Worm (Caenorhabditis elegans): ENCODE data around the gene din-1.

The din-1 gene

DNA sequence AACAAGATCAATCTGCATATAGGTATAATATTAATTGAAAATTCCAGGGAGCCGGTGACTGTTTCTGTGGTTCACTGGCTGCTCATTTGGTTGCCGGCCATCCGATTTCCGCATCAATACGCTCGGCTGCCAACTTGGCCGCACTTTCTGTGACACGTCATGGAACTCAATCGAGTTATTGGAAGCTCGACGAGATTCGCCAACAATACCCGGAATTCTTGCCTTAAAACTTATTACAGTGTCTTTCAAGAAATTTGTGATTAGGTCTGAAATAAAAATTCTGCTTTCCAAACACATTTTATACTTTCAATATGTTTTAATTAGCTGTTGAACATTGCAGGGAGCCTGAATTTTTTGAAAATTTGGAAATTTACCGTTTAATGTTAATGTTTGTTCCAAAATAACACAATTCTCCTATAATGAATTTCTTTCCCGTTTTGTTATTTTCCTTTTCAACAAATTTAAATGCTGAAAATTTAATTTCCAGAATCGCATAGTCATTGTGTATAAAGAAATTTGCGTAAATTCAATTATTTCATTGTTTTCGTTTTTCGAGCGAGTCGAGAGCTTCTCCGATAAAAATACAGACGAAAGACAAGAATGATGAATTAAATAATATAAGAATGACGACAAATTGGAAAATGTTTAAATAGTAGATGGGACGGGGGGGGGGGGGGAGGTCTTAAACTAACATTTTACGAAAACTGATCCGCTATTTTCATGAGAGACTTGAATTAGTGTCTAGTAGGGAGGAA lies 19.1 kb downstream of the din-1 start:
- TF ChIP-seq unc-62 (GFP tag; optimal IDR thresholded peaks at IDR 0.05): no peak

DNA sequence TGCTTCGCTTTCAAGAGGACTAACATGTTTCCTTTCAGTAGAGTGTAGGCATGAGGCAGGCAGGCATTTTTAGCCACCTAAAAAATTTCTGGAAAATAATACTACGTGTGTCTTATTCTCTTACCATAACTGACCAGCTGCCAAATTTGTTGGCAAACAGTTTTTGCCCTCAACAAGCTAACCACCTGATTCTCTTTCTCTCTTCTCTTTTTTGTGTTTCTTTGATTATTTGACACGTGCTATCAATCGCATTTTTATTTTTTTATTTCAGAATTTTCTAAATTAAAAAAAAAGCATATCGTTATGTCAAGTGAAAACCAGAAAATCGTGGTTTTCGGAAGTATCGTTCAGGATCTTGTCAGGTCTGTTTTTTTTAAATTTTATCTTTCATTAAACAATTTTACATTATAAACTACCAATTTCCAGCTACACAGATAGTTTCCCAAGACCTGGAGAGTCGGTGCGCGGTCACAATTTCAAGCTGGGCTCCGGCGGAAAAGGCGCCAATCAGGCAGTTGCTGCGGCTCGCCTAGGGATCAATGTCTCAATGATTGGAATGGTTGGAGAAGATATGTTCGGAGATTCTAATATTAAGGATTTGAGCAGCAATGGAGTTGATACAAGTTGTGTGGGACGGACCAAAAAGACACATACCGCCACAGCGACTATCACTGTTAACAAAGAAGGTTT lies 21.2 kb downstream of the din-1 start, which contains the start of gene F07A11.5:
F07A11.5 (plus strand) TSS at position 267 of the 690 bp plus-strand sequence.
- TF ChIP-seq unc-62 (GFP tag; optimal IDR thresholded peaks at IDR 0.05): no peak

DNA sequence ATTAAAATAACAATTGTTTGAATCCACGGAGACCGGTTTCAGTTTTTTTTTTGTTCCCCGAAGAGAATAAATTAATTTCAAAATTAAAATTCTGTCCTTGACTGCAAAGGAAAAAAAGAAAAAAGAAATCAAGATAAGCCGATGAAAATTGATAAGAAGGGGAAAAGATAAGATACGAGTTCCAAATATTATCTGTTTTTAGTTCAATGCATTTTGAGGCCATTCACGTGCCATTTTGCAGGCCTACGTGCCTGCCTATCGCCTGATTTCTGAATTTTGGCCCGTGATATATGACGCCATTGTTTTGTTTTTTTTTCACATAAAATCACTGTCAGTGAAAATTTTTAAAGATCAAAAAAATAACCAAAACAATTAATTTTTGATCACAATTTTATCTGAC lies 21.9 kb downstream of the din-1 start:
- no peak for TF ChIP-seq unc-62 (GFP tag; optimal IDR thresholded peaks at IDR 0.05)

DNA sequence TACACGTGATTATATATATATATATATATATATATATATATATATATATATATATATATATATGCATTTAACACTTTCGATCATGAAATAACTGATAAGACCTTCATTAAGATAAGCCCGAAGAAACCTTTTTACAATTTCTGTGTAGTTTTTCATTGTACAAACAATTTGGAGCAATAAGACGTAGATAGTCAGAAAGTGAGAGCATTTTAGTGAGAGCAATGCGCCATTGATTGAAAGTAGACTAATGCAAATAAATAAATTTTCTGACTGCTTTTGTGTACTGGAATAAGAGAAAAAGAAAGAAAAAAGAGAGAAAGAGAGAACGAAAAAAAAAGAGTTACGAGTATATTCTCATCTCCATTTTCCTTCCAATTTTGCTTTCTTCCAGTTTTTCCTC lies 28.8 kb downstream of the din-1 start:
- no peak for TF ChIP-seq unc-62 (GFP tag; optimal IDR thresholded peaks at IDR 0.05)

DNA sequence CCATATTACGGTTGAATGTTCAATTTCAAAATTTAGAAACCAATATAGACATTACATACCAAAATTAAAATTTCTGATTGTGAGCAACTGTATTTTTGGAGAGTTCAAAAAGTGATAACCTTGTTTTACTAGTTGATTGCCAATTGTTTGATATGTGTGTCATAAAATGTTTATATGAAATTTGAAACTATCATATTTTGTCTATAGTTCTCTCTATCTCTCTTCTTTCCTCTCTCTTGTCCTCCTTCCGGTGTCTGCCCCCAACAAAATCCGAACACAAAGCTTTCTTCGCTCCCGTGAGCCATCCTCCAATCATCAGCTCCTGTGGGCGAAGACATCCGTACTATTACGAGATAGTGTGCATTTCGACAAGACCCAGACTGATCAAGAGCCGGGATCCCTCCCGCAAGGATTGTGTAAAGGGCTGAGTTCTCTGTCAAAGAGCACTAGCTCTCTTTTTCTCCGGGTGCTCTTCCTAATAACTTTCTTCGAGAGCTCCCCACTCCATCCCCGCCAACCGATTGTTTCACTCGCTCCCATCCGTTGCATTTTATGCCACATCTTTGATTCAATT lies 30.9 kb downstream of the din-1 start:
- no peak for TF ChIP-seq unc-62 (GFP tag; optimal IDR thresholded peaks at IDR 0.05)

DNA sequence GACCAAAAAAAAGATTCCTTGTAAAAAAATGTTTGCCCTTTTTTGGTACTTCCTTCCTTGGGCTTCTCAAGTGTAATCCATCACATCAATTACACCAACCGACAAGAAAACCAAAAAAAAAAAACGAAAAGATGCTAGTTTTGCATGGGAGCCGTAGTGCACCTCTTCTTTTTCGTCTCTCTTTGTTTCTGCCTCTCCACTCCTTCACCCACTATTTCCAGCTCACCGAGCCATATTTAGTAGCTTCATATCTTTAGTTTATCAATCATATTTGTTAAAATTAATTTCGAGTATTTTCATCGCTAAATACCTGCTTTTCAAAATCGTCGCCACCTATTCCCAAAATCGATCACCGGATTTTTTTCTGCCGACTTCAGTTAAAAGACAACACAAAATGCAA lies 32.7 kb downstream of the din-1 start, which contains the start of gene F07A11.4:
F07A11.4 (plus strand) TSS at position 301 of the 400 bp plus-strand sequence.
- TF ChIP-seq unc-62 (GFP tag; optimal IDR thresholded peaks at IDR 0.05): no peak

DNA sequence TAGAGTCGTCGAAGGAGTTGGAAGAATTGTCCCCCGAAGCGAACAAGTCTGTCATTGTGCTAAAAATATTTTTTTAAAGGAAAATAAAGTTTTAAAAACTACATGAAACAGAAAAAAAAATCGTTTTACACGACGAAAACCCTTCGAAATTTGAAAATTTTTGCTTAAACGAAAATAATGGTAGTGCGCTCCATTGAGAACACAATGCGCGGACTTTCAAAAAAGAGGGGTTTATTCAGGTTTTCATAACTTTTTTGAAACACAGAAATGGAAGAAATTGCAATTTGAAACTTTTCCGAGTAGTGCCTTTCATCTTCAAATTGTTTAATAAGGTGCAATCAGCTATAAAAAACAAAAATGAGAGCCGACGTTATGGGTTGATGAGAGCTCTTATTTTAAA lies 33.7 kb downstream of the din-1 start, which contains the start of gene npp-5:
npp-5 (minus strand) TSS at position 59 of the 400 bp plus-strand sequence.
- no peak for TF ChIP-seq unc-62 (GFP tag; optimal IDR thresholded peaks at IDR 0.05)

DNA sequence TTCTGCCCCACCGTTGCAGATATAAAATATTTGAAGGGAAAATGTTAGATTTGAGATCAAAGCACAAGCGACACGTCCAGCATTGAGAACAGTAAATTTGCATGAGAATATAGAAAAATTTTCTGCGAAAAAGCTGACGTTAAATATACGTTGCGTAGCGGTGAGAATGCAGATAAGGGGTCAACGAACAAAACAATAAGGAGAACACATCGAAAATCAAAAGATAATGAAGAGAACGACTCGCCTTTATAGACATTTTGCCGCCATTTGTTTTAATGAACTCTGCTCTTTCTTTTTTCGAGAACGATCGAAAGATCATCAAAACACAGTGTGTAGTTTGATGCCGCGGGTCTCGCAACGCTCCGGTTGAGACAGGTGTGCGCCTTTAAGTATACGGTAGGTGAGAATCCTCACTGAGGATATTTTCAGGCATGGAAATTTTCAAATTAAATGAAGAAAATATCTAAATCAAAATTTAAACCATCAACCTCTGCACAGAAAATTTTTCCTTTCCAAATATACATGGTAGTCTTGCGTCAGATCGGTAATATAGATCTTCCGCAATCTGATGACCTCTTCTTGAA lies 37.2 kb downstream of the din-1 start:
- no peak for TF ChIP-seq unc-62 (GFP tag; optimal IDR thresholded peaks at IDR 0.05)

DNA sequence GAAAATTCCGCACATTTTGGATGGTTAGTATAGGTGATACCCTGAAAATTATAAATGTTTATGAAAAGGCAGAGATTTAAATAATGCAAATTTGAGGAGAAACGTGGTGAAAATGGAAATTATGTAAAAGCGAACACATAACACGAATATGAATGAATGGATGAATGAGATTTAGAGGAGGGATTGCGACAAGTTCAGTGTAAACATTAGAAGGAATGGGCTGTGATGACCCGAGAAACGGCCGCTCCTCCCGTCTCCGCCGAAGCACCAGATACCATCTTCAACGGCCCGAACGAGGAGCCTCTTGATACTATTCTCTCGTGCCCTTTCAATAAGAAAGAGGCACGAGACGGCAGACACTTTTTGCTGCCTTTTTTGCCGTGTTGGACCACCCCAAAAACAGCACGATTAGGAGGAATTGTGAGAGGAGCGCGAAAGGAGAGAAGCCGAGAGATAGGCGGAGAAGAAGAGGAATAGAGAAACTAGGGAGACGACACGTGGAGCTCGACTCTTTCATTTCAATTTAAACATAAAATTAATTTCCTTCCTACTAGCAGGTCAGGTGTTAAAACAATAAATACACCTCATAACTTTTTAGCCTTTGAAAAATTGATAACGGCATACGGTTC lies 37.9 kb downstream of the din-1 start, which contains the start of gene gfat-1:
gfat-1 (minus strand) TSS at position 51 of the 629 bp plus-strand sequence.
- no peak for TF ChIP-seq unc-62 (GFP tag; optimal IDR thresholded peaks at IDR 0.05)

DNA sequence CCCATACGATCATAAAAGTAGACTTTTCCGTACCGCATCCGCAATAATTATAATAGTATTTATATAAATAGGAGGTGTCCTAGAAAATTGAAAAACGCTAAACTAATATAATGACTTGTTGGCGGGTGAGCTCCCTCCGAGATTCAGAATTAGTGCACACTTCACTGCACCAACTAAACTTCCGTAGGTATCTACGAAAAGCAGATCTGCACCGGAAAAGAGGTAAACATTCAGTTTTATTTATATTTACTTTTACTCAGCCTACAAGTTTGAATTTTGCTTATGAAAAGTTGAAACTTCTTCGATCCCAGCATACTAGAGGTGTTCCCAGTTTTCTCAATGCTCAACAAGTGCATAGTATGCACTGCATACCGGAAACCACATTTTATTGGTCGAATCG lies 41.4 kb downstream of the din-1 start, which contains the start of gene F07A11.1:
F07A11.1 (minus strand) TSS at position 101 of the 400 bp plus-strand sequence.
- TF ChIP-seq unc-62 (GFP tag; optimal IDR thresholded peaks at IDR 0.05): no peak

DNA sequence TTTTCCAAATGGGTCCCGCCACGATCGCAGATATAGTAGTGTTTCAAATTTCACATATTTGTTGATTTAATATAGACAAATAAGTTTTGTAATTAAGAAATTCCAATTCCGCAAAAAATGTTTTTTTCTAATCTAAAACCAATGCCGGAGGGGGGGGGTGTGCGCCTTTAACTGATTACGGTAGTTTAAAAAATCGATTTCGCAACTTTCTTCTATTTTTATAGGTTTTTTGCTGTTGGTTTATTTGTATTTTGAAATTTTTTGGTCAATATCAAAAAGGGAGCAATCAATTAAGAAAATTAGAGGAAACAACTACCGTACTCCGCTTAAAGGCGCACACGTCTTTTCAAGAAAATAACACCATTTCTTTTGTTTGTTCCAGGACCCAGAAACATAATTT lies 41.9 kb downstream of the din-1 start:
- no peak for TF ChIP-seq unc-62 (GFP tag; optimal IDR thresholded peaks at IDR 0.05)

DNA sequence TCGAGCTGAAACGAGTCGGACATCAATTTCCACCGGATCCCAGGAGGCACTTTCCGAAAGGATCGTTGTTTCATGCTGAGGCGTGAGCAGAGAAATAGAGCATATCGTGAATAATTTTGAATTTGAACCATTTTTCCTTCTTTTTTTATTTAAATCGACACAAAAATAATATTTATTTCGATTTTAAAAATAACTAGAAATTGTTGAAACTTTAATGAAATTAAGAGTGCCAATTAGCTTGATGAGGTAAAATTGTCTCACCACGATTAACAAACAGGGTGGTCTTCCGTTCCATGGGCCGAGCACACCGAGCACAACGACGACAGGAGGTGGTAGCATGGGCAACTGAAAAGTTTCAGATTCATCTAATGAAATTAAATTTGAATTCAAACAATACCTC lies 45.1 kb downstream of the din-1 start:
- no peak for TF ChIP-seq unc-62 (GFP tag; optimal IDR thresholded peaks at IDR 0.05)

DNA sequence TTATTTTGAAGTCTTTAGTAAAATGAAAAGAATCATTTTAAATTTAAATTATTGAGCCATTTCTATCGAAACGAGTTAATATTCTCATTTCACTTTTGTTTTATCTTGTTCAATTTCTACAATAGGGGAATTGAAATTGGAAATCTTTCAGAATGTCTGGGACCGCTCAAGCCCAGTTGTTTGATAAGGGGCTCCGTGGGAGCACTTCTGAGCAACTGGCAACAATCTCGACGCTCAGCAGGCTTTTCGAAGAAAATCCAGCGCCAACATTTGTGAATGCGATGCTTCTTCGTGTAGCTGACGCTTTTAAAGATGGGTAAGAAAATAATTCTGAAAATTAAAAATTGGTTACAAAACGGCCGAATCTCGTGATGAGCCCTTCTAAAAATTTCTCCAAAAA lies 50.7 kb downstream of the din-1 start, which contains the start of gene ints-7:
ints-7 (plus strand) TSS at position 152 of the 400 bp plus-strand sequence.
- TF ChIP-seq unc-62 (GFP tag; optimal IDR thresholded peaks at IDR 0.05): no peak

DNA sequence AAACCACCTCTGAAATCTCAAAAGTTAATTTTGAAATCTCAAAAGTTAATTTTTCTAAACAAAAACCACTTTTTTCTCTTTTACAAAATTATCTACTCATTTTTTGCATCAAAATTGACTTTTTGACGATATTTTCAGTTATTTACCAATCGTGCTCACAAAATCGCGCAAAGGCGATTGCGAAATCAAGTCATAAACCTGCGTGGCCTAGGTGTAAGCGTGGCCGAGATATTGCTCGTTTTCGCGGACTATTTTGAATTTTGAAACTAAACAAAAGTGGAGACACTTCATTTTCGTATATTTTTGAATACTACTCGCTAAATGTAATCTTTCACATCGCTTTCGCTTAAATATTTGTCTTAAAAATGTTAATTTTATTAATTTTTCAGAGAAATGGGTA lies 55.1 kb downstream of the din-1 start, which contains the start of gene smc-6:
smc-6 (plus strand) TSS at position 390 of the 400 bp plus-strand sequence.
- no peak for TF ChIP-seq unc-62 (GFP tag; optimal IDR thresholded peaks at IDR 0.05)

DNA sequence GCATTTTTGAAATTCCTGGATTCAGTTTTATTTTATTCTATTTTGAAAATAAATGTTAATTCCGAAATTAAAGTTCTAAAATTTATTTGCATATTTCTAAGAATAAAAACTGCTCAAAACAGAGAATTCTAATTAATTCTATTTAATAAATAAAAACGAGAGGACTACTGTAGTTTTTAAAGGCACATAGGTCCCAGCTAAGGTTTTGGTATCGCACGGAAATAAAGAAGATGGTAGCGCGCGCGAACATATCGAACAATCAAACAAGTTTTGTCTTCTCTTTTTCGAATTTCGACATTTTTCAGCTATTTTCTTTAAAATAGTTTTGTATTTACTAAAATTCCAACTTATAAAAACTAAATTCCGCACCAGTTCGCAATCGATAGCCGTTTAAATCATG lies 55.5 kb downstream of the din-1 start:
- no peak for TF ChIP-seq unc-62 (GFP tag; optimal IDR thresholded peaks at IDR 0.05)
